Worm (Caenorhabditis elegans): ENCODE results near the gene C10C5.3.

DNA sequence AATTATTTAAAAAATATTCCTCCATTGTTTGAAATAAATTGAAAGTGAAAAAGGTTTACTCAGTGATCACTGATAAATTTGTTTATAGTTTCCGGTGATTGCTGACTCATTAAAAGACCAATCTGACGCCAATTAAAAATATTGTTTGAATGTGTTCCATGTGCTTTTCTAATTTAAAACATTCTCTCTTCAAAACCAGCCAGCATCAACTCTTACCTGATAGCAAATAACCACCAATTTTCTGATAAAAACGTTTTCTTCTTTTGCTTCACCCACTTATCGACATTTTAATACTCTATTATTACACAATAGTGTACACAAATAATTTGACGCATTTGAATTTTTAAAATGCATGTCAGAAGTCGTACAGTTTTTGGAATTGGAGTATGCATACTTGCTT, 27.1 kb downstream of the C10C5.3 start, which contains the start of gene F56D5.6:
- no peak for TF ChIP-seq nhr-11 (tag; optimal IDR thresholded peaks at IDR 0.05)
- no peak for TF ChIP-seq aly-2 (tag; optimal IDR thresholded peaks at IDR 0.05)
- no peak for TF ChIP-seq fos-1 (tag; optimal IDR thresholded peaks at IDR 0.05)
- TF ChIP-seq nhr-10 (tag; optimal IDR thresholded peaks at IDR 0.05): no peak
- no peak for TF ChIP-seq Y105C5A.15 (GFP tag; IDR thresholded peaks at IDR 0.05)

Measured in whole organism, L4 larva.